Worm (Caenorhabditis elegans) whole organism, late embryonic: ENCODE measurements around the gene C04E7.1.

Experiments
- ama-1 ChIP-seq: fragments of 150-350 bp; optimal IDR thresholded peaks from 2 replicates; lab custom pipeline; 2014
- ets-4 ChIP-seq: sonication (generic microtip); optimal IDR thresholded peaks from 2 replicates; lab custom pipeline; 2016; ENCODE audit warnings: missing genetic modification characterization, missing compliant biosample characterization
- pqm-1 ChIP-seq: sonication (generic microtip); optimal IDR thresholded peaks from 2 replicates; lab custom pipeline; 2016; ENCODE audit warnings: missing genetic modification characterization, missing compliant biosample characterization

- TF ChIP-seq ets-4 (no peak), ama-1 (lab: Kevin White, UChicago) (no peak), pqm-1 (no peak)
These were observed 48.8 kb upstream of the C04E7.1 start for ce11 chrX:309076-309475.
